Fruit fly (Drosophila melanogaster): ENCODE measurements around the gene CG13280.
A peak's percentile ranks its signal among the peaks of the same experiment; 100 is the strongest.

CG13280 gene

DNA sequence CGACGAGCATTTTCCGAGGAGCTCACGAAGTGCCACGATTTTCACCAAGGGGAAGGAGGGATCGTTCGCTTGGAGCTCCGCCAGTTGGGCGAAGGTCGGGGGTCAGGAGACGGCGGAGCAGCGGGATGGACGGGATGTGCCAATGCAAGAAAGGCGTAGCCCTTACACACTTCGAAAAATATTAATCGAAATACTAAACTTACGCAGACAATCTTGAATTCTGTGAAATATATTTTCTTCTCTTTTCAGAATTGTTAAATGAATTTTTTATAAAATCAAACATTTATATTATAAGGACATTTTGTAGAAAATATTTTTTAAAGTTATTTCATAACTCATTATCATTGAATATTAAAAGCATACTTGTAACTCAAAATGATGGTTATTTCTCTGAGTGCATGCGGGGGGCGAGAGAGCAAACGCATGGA, 48.0 kb upstream of the CG13280 start (continued):
- TF ChIP-seq PHDP (tag; optimal IDR thresholded peaks at IDR 0.05) (peak; percentile 60), mld (GFP tag; IDR thresholded peaks at IDR 0.05; ENCODE audit: partially characterized antibody) (no peak), Atf3 (GFP tag; optimal IDR thresholded peaks at IDR 0.05) (no peak), CG10209 (GFP tag; optimal IDR thresholded peaks at IDR 0.05) (peak; percentile 27), bab2 (GFP tag; optimal IDR thresholded peaks at IDR 0.05) (no peak), CG13123 (GFP tag; optimal IDR thresholded peaks at IDR 0.05) (no peak), CG11696 (GFP tag; IDR thresholded peaks at IDR 0.05) (no peak), gce (GFP tag; IDR thresholded peaks at IDR 0.05) (no peak), Nf-YA (GFP tag; IDR thresholded peaks at IDR 0.05) (no peak), CG1529 (GFP tag; optimal IDR thresholded peaks at IDR 0.05) (no peak), Kr (GFP tag; optimal IDR thresholded peaks at IDR 0.05) (no peak), ap (GFP tag; IDR thresholded peaks at IDR 0.05) (0 out of 2 replicates have a peak, but pooled peaks have one; percentile 13), CG7963 (GFP tag; IDR thresholded peaks at IDR 0.05; ENCODE audit: partially characterized antibody) (no peak), B-H1 (GFP tag; IDR thresholded peaks at IDR 0.05) (peak; percentile 32; the same call in 1 of the 3 replicates), toy (GFP tag; IDR thresholded peaks at IDR 0.05) (no peak), grn (GFP tag; optimal IDR thresholded peaks at IDR 0.05) (no peak), btn (GFP tag; optimal IDR thresholded peaks at IDR 0.05) (no peak), MTF-1 (GFP tag; optimal IDR thresholded peaks at IDR 0.05; ENCODE audit: borderline replicate concordance) (no peak), tio (GFP tag; optimal IDR thresholded peaks at IDR 0.05) (no peak), CG1647 (GFP tag; optimal IDR thresholded peaks at IDR 0.05) (no peak), corto (GFP tag; optimal IDR thresholded peaks at IDR 0.05) (no peak), CG14050 (GFP tag; IDR thresholded peaks at IDR 0.05) (peak; percentile 45; the same call in 1 of the 3 replicates), gt (GFP tag; IDR thresholded peaks at IDR 0.05) (no peak), CG5953 (GFP tag; IDR thresholded peaks at IDR 0.05) (no peak), Ada2b (GFP tag; IDR thresholded peaks at IDR 0.05) (no peak), CG34376 (GFP tag; optimal IDR thresholded peaks at IDR 0.05) (no peak), Tbp (GFP tag; optimal IDR thresholded peaks at IDR 0.05) (no peak), sima (GFP tag; optimal IDR thresholded peaks at IDR 0.05) (no peak), Sin3A (optimal IDR thresholded peaks at IDR 0.05) (no peak), CG16813 (GFP tag; IDR thresholded peaks at IDR 0.05; ENCODE audit: partially characterized antibody) (no peak), Stat92E (GFP tag; optimal IDR thresholded peaks at IDR 0.05) (no peak), CG6272 (GFP tag; IDR thresholded peaks at IDR 0.05) (no peak), CG17802 (tag; optimal IDR thresholded peaks at IDR 0.05) (no peak), CG8089 (GFP tag; optimal IDR thresholded peaks at IDR 0.05) (no peak), Deaf1 (tag; optimal IDR thresholded peaks at IDR 0.05) (peak; percentile 91), CG15269 (tag; optimal IDR thresholded peaks at IDR 0.05) (peak; percentile 66), Hr3 (GFP tag; optimal IDR thresholded peaks at IDR 0.05) (peak; percentile 23), exex (tag; optimal IDR thresholded peaks at IDR 0.05) (no peak), zfh1 (GFP tag; IDR thresholded peaks at IDR 0.05) (no peak), CG2116 (GFP tag; optimal IDR thresholded peaks at IDR 0.05) (no peak), CG4854 (GFP tag; optimal IDR thresholded peaks at IDR 0.05) (no peak), peb (GFP tag; IDR thresholded peaks at IDR 0.05) (no peak), CG3407 (GFP tag; optimal IDR thresholded peaks at IDR 0.05) (peak; percentile 16), HmgZ (tag; optimal IDR thresholded peaks at IDR 0.05) (no peak), CG10979 (tag; optimal IDR thresholded peaks at IDR 0.05) (peak; percentile 57), Blimp-1 (GFP tag; optimal IDR thresholded peaks at IDR 0.05) (peak; percentile 60), Rfx (GFP tag; IDR thresholded peaks at IDR 0.05) (no peak; the same call in 1 of the 2 replicates), chn (GFP tag; optimal IDR thresholded peaks at IDR 0.05) (no peak), CG12942 (GFP tag; optimal IDR thresholded peaks at IDR 0.05) (no peak), CG17361 (GFP tag; IDR thresholded peaks at IDR 0.05) (peak; percentile 69; the same call in 2 of the 3 replicates), H15 (GFP tag; IDR thresholded peaks at IDR 0.05) (no peak), CG11398 (GFP tag; optimal IDR thresholded peaks at IDR 0.05) (no peak)

Measured in whole organism, embryonic.